Worm (Caenorhabditis elegans) whole organism, midembryonic: ENCODE data around the gene cdk-5.

Experiments
- klf-2 ChIP-seq: fragments of 200-800 bp; sonication (Bioruptor generic); conservative IDR thresholded peaks from 2 replicates; pipeline ENCODE4 v1.3.6; 2022; ENCODE audit warnings: missing genetic modification reagents, missing genetic modification characterization, missing compliant biosample characterization
- ref-1 ChIP-seq: fragments of 200-800 bp; sonication (Bioruptor generic); conservative IDR thresholded peaks from 2 replicates; pipeline ENCODE4 v1.3.6; 2022; ENCODE audit warnings: missing genetic modification reagents, missing genetic modification characterization, missing compliant biosample characterization
- tab-1 ChIP-seq: fragments of 200-800 bp; sonication (Bioruptor generic); IDR thresholded peaks from 2 replicates; pipeline ENCODE4 v1.3.6; 2022; ENCODE audit warnings: missing genetic modification characterization, missing compliant biosample characterization

ce11 chrIII:13476682-13477081, 10.5 kb upstream of the cdk-5 start, which contains the start of gene T27E9.6:
- TF ChIP-seq ref-1 (no peak), klf-2 (GFP tag; lab: Robert Waterston, UW) (no peak), tab-1 (GFP tag; lab: Robert Waterston, UW) (no peak)
